Fruit fly (Drosophila melanogaster): ENCODE data around the gene cac.

DNA sequence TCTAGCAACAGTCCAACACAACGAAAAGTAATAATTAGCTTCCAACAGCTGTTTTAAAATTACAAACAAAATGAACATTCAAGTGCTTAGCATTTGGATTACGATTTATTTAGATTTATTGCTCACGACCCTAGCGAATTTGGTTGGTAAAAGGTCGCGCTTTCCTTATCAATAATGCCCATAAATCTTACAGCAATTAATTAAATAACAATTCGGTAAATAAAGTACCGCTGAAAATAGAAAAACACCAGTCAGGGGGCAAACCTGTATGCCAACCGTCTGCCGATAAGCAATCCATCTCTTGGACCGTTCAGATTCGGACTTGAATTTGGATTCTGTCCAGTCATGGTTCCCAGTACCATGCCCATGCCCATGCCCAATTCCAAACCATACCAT, 28.2 kb upstream of the cac start:
- TF ChIP-seq Crg-1 (GFP tag; optimal IDR thresholded peaks at IDR 0.05) (no peak), Mnt (GFP tag; optimal IDR thresholded peaks at IDR 0.05) (no peak), Hr96 (GFP tag; optimal IDR thresholded peaks at IDR 0.05) (no peak), toe (GFP tag; optimal IDR thresholded peaks at IDR 0.05) (no peak), cnc (optimal IDR thresholded peaks at IDR 0.05) (no peak), CG1620 (GFP tag; optimal IDR thresholded peaks at IDR 0.05) (no peak), CG11617 (GFP tag; optimal IDR thresholded peaks at IDR 0.05) (no peak)
